Fruit fly (Drosophila melanogaster): Measurements from ENCODE around the gene CG9926.
A peak's percentile ranks its signal among the peaks of the same experiment; 100 is the strongest.

Gene CG9926

dm6 chr3R:13952303-13952702 is 1.4 kb upstream of the CG9926 start (continued):
- TF ChIP-seq Eip78C (GFP tag) = peak; percentile 82
- no peak for TF ChIP-seq CG8319 (GFP tag; optimal IDR thresholded peaks at IDR 0.05)
- TF ChIP-seq dac (GFP tag; optimal IDR thresholded peaks at IDR 0.05) = peak; percentile 44
- no peak for TF ChIP-seq Sox102F (GFP tag; optimal IDR thresholded peaks at IDR 0.05)
- TF ChIP-seq net (GFP tag; optimal IDR thresholded peaks at IDR 0.05) = peak; percentile 56
- peak; percentile 60 for TF ChIP-seq Gug (GFP tag; IDR thresholded peaks at IDR 0.05)
- no peak for TF ChIP-seq CG34406 (GFP tag; optimal IDR thresholded peaks at IDR 0.05)

dm6 chr3R:13949571-13949970 is 1.4 kb downstream of the CG9926 start:
- TF ChIP-seq CG11902 (GFP tag; optimal IDR thresholded peaks at IDR 0.05) (no peak), Met (GFP tag; optimal IDR thresholded peaks at IDR 0.05) (no peak), dsx (GFP tag; optimal IDR thresholded peaks at IDR 0.05; ENCODE audit: poor library complexity, severe bottlenecking) (no peak), achi (GFP tag; optimal IDR thresholded peaks at IDR 0.05) (no peak), CG4318 (GFP tag; optimal IDR thresholded peaks at IDR 0.05) (no peak), CG10631 (GFP tag; optimal IDR thresholded peaks at IDR 0.05) (no peak), CG3032 (tag; optimal IDR thresholded peaks at IDR 0.05) (no peak), CG10669 (GFP tag; optimal IDR thresholded peaks at IDR 0.05) (no peak), cyc (GFP tag; optimal IDR thresholded peaks at IDR 0.05) (no peak), Sox102F (GFP tag; optimal IDR thresholded peaks at IDR 0.05) (no peak), acj6 (GFP tag; optimal IDR thresholded peaks at IDR 0.05) (no peak), Hr4 (GFP tag; optimal IDR thresholded peaks at IDR 0.05) (no peak), Hr38 (GFP tag; optimal IDR thresholded peaks at IDR 0.05) (no peak), CG6808 (GFP tag; optimal IDR thresholded peaks at IDR 0.05) (no peak), Ets21C (GFP tag; optimal IDR thresholded peaks at IDR 0.05) (no peak), CG15336 (GFP tag; IDR thresholded peaks at IDR 0.05) (no peak), salr (GFP tag; optimal IDR thresholded peaks at IDR 0.05) (no peak), topi (GFP tag; optimal IDR thresholded peaks at IDR 0.05) (no peak)

- TF ChIP-seq pdm3 (GFP tag; optimal IDR thresholded peaks at IDR 0.05) = no peak
Measured at dm6 chr3R:13948237-13948636, 2.7 kb downstream of the CG9926 start, which contains the start of gene CG31517. Gene CG31517, plus strand, starts transcription at chr3R:13948420.

dm6 chr3R:13947415-13947814 is 3.5 kb downstream of the CG9926 start:
- TF ChIP-seq fd85E (GFP tag; optimal IDR thresholded peaks at IDR 0.05) (no peak), Eip78C (GFP tag) (peak; percentile 13)

dm6 chr3R:13946117-13946516 is 4.8 kb downstream of the CG9926 start:
- TF ChIP-seq Ets96B (tag; optimal IDR thresholded peaks at IDR 0.05) (no peak), cyc (GFP tag; optimal IDR thresholded peaks at IDR 0.05) (no peak), ss (GFP tag; optimal IDR thresholded peaks at IDR 0.05) (no peak), CG6854 (GFP tag; optimal IDR thresholded peaks at IDR 0.05) (no peak), Hr39 (GFP tag; optimal IDR thresholded peaks at IDR 0.05) (no peak), CG11294 (GFP tag; IDR thresholded peaks at IDR 0.05) (no peak), fd85E (GFP tag; optimal IDR thresholded peaks at IDR 0.05) (no peak), net (GFP tag; optimal IDR thresholded peaks at IDR 0.05) (no peak), CG6792 (GFP tag; optimal IDR thresholded peaks at IDR 0.05) (no peak), CG8319 (GFP tag; optimal IDR thresholded peaks at IDR 0.05) (no peak), CG4318 (GFP tag; optimal IDR thresholded peaks at IDR 0.05) (no peak), Eip75B (GFP tag; optimal IDR thresholded peaks at IDR 0.05) (no peak), Smox (GFP tag; optimal IDR thresholded peaks at IDR 0.05) (no peak)

dm6 chr3R:13945712-13946111 is 5.2 kb downstream of the CG9926 start, which contains the start of gene Art6:
Gene Art6, minus strand, starts transcription at chr3R:13945812.
- TF ChIP-seq CG8319 (GFP tag; optimal IDR thresholded peaks at IDR 0.05) (no peak), CG6276 (GFP tag; optimal IDR thresholded peaks at IDR 0.05) (no peak)

All from whole organism, prepupa.